Fruit fly (Drosophila melanogaster) whole organism, embryonic: ENCODE results near the gene mthl9.
A peak's percentile ranks its signal among the peaks of the same experiment; 100 is the strongest.

ENCODE experiments used
- Asciz ChIP-seq: fragments of 200-800 bp; sonication (Bioruptor generic); optimal IDR thresholded peaks from 2 replicates; lab custom pipeline; 2017; ENCODE audit warnings: missing biosample characterization, mild to moderate bottlenecking, missing genetic modification characterization, missing genetic modification reagents
- CG10543 ChIP-seq: fragments of 200-800 bp; sonication (Bioruptor generic); optimal IDR thresholded peaks from 3 replicates; lab custom pipeline; 2017; ENCODE audit warnings: missing biosample characterization, mild to moderate bottlenecking, missing genetic modification characterization, moderate library complexity
- CG11247 ChIP-seq: fragments of 200-800 bp; sonication (Bioruptor generic); IDR thresholded peaks from 2 replicates; pipeline ENCODE4 v1.3.6; 2022; ENCODE audit warnings: missing biosample characterization, missing genetic modification characterization
- CG15011 ChIP-seq: fragments of 200-800 bp; sonication (Bioruptor generic); optimal IDR thresholded peaks from 3 replicates; lab custom pipeline; 2018; ENCODE audit warnings: missing biosample characterization, mild to moderate bottlenecking, missing genetic modification characterization
- CG1647 ChIP-seq: fragments of 200-800 bp; sonication (Bioruptor generic); optimal IDR thresholded peaks from 3 replicates; lab custom pipeline; 2016; ENCODE audit warnings: missing biosample characterization, missing genetic modification characterization
- CG16863 ChIP-seq: fragments of 200-800 bp; sonication (Bioruptor generic); optimal IDR thresholded peaks from 3 replicates; lab custom pipeline; 2016; ENCODE audit warnings: missing biosample characterization, missing genetic modification characterization
- CG17361 ChIP-seq: fragments of 200-800 bp; sonication (Bioruptor generic); IDR thresholded peaks from 3 replicates; pipeline ENCODE4 v1.3.6; 2022; ENCODE audit warnings: missing biosample characterization, missing genetic modification characterization
- CG17829 ChIP-seq: fragments of 200-800 bp; optimal IDR thresholded peaks from 2 replicates; lab custom pipeline; 2019; ENCODE audit warnings: missing biosample characterization, mild to moderate bottlenecking, missing genetic modification characterization, moderate library complexity
- CG2199 ChIP-seq: fragments of 200-800 bp; sonication (Bioruptor generic); IDR thresholded peaks from 3 replicates; pipeline ENCODE4 v1.3.6; 2022; ENCODE audit warnings: missing biosample characterization, missing genetic modification characterization
- CG31441 ChIP-seq: fragments of 200-800 bp; sonication (Bioruptor generic); IDR thresholded peaks from 2 replicates; pipeline ENCODE4 v1.3.6; 2022; ENCODE audit warnings: missing biosample characterization, missing genetic modification characterization
- CG33557 ChIP-seq: fragments of 200-800 bp; sonication (Bioruptor generic); optimal IDR thresholded peaks from 2 replicates; lab custom pipeline; 2019; ENCODE audit warnings: missing biosample characterization, mild to moderate bottlenecking, missing genetic modification characterization, moderate library complexity
- CG3407 ChIP-seq: fragments of 200-800 bp; sonication (Bioruptor generic); optimal IDR thresholded peaks from 2 replicates; lab custom pipeline; 2018; ENCODE audit warnings: missing biosample characterization, mild to moderate bottlenecking, missing genetic modification characterization
- CG34422 ChIP-seq: fragments of 200-800 bp; sonication (Bioruptor generic); IDR thresholded peaks from 3 replicates; pipeline ENCODE4 v1.3.6; 2022; ENCODE audit warnings: missing biosample characterization, missing genetic modification characterization
- Deaf1 ChIP-seq: fragments of 200-800 bp; optimal IDR thresholded peaks from 3 replicates; lab custom pipeline; 2019; ENCODE audit warnings: missing biosample characterization, mild to moderate bottlenecking, missing genetic modification characterization, moderate library complexity
- Dip2 ChIP-seq: fragments of 200-800 bp; sonication (Bioruptor generic); IDR thresholded peaks from 2 replicates; pipeline ENCODE4 v1.3.6; 2022; ENCODE audit warnings: missing biosample characterization, missing genetic modification characterization
- Elba2 ChIP-seq: fragments of 200-800 bp; sonication (Bioruptor generic); optimal IDR thresholded peaks from 3 replicates; lab custom pipeline; 2016; ENCODE audit warnings: missing biosample characterization, missing genetic modification characterization
- Ets65A ChIP-seq: fragments of 200-800 bp; sonication (Bioruptor generic); peaks from one replicate; lab custom pipeline; 2016; ENCODE audit warnings: missing biosample characterization, missing genetic modification characterization
- GATAe ChIP-seq: fragments of 200-800 bp; sonication (Bioruptor generic); conservative IDR thresholded peaks from 2 replicates; pipeline ENCODE4 v1.3.6; 2022; ENCODE audit warnings: missing biosample characterization, missing genetic modification characterization
- HHEX ChIP-seq: fragments of 200-800 bp; sonication (Bioruptor generic); optimal IDR thresholded peaks from 3 replicates; lab custom pipeline; 2017; ENCODE audit warnings: missing biosample characterization, mild to moderate bottlenecking, missing genetic modification characterization, missing genetic modification reagents
- Lpt ChIP-seq: fragments of >200 bp; optimal IDR thresholded peaks from 2 replicates; lab custom pipeline; 2018; ENCODE audit warnings: missing biosample characterization, missing genetic modification characterization
- Med ChIP-seq: fragments of 200-800 bp; sonication (Bioruptor generic); peaks from one replicate; lab custom pipeline; 2016; ENCODE audit warnings: missing biosample characterization, missing genetic modification characterization, mild to moderate bottlenecking, inconsistent platforms, moderate library complexity
- Poxn ChIP-seq: fragments of 200-800 bp; sonication (Bioruptor generic); IDR thresholded peaks from 2 replicates; pipeline ENCODE4 v1.3.6; 2022; ENCODE audit warnings: missing biosample characterization, missing genetic modification characterization
- Rx ChIP-seq: fragments of 200-800 bp; sonication (Bioruptor generic); IDR thresholded peaks from 2 replicates; pipeline ENCODE4 v1.3.6; 2022; ENCODE audit warnings: missing biosample characterization, missing genetic modification characterization
- Sin3A ChIP-seq: fragments of >200 bp; optimal IDR thresholded peaks from 2 replicates; lab custom pipeline; 2018
- Spps ChIP-seq: fragments of 200-800 bp; sonication (Bioruptor generic); optimal IDR thresholded peaks from 2 replicates; lab custom pipeline; 2018; ENCODE audit warnings: missing biosample characterization, mild to moderate bottlenecking, missing genetic modification characterization
- Stat92E ChIP-seq, 3 experiments: fragments of >200 bp in 2 of 3; fragments of 200-800 bp in 1 of 3; sonication (Bioruptor generic) in 1 of 3; optimal IDR thresholded peaks; 2 replicates each; lab custom pipeline; 2017 to 2019; ENCODE audit warnings: missing biosample characterization in 3 of 3, missing genetic modification characterization in 3 of 3, mild to moderate bottlenecking in 1 of 3, moderate library complexity in 1 of 3
- TFAM ChIP-seq: fragments of 200-800 bp; sonication (Bioruptor generic); optimal IDR thresholded peaks from 2 replicates; lab custom pipeline; 2017; ENCODE audit warnings: missing biosample characterization, missing genetic modification characterization, inconsistent platforms
- aop ChIP-seq: fragments of 200-800 bp; sonication (Bioruptor generic); IDR thresholded peaks from 2 replicates; pipeline ENCODE4 v1.3.6; 2022; ENCODE audit warnings: missing biosample characterization, missing genetic modification characterization
- dati ChIP-seq: fragments of 200-800 bp; sonication (Bioruptor generic); IDR thresholded peaks from 2 replicates; pipeline ENCODE4 v1.3.6; 2022; ENCODE audit warnings: missing biosample characterization, missing genetic modification characterization
- disco-r ChIP-seq: fragments of 200-800 bp; sonication (Bioruptor generic); optimal IDR thresholded peaks from 2 replicates; lab custom pipeline; 2016; ENCODE audit warnings: missing biosample characterization, missing genetic modification characterization
- fd96Cb ChIP-seq: fragments of 200-800 bp; sonication (Bioruptor generic); optimal IDR thresholded peaks from 2 replicates; lab custom pipeline; 2018; ENCODE audit warnings: missing biosample characterization, mild to moderate bottlenecking, missing genetic modification characterization, moderate library complexity
- gsb ChIP-seq: fragments of 200-800 bp; sonication (Bioruptor generic); IDR thresholded peaks from 2 replicates; pipeline ENCODE4 v1.3.6; 2022; ENCODE audit warnings: missing biosample characterization, missing genetic modification characterization
- mam ChIP-seq: fragments of 200-800 bp; sonication (Bioruptor generic); optimal IDR thresholded peaks from 3 replicates; lab custom pipeline; 2016; ENCODE audit warnings: missing biosample characterization, missing genetic modification characterization
- odd ChIP-seq: fragments of 200-800 bp; sonication (Bioruptor generic); optimal IDR thresholded peaks from 2 replicates; lab custom pipeline; 2017; ENCODE audit warnings: missing biosample characterization, mild to moderate bottlenecking, missing genetic modification characterization
- pzg ChIP-seq: fragments of 200-800 bp; sonication (Bioruptor generic); optimal IDR thresholded peaks from 3 replicates; lab custom pipeline; 2018; ENCODE audit warnings: missing biosample characterization, mild to moderate bottlenecking, missing genetic modification characterization, moderate library complexity
- sens ChIP-seq: fragments of 200-800 bp; sonication (Bioruptor generic); peaks from one replicate; lab custom pipeline; 2016; ENCODE audit warnings: missing biosample characterization, missing genetic modification characterization
- ssp ChIP-seq: fragments of 200-800 bp; sonication (Bioruptor generic); IDR thresholded peaks from 2 replicates; pipeline ENCODE4 v1.3.6; 2022; ENCODE audit warnings: missing biosample characterization, missing genetic modification characterization
- tin ChIP-seq: fragments of 200-800 bp; sonication (Bioruptor generic); optimal IDR thresholded peaks from 3 replicates; lab custom pipeline; 2016; ENCODE audit warnings: missing biosample characterization, missing genetic modification characterization
- wor ChIP-seq: fragments of 200-800 bp; sonication (Bioruptor generic); IDR thresholded peaks from 2 replicates; pipeline ENCODE4 v1.3.6; 2022; ENCODE audit warnings: missing biosample characterization, missing genetic modification characterization

The mthl9 gene

DNA sequence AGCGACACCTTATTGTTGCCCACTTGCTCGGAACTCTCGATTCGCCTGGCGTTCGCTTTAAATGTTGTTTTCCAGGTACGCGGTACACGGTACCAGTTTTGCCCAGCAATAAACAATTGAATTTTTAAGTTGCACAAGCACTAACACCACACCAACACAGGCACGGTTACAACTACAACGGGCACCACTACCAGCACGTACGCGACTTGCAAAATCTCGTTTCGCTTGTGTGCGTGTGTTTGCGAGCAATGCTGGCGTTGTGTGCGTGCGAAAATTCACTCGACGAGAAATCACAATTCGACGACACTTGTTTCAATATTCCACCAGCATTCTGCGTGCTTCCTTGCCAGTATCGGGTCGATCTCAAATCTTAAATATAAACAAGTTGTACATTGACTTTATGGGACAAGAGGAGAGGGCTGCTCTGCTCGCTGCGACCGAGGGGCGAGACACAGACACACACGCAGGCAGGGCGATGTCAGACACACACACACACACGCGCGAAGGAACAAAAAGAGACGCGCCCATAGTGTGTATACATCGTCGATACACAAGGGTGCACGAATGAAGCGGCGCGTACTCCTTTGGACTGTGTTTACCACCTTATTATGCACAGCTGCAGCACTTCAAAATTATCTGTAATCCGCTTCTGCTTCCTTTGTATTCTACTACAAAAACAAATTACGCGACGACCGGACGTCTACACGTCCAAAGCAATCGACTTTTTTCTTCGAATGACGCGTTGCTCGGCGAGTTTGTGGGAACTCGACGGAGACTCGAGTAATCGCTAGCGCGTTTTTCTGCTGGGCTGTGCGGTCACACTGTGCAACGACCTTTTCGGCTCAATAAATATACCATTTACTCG, 12.7 kb downstream of the mthl9 start, which contains the start of gene fwd (continued):
- TF ChIP-seq CG11247 (no peak), CG33557 (GFP tag; lab: Kevin White, UChicago) (peak; percentile 54), Spps (tag; lab: Kevin White, UChicago) (peak; percentile 3), CG1647 (GFP tag; lab: Kevin White, UChicago) (no peak), fd96Cb (tag; lab: Kevin White, UChicago) (no peak), CG34422 (GFP tag; lab: Robert Waterston, UW) (peak; percentile 72; the same call in 1 of the 3 replicates), ssp (peak; percentile 15; the same call in 1 of the 2 replicates), HHEX (GFP tag; lab: Kevin White, UChicago) (peak; percentile 26), odd (GFP tag; lab: Kevin White, UChicago) (peak; percentile 48), Med (GFP tag; lab: Kevin White, UChicago) (peak; percentile 84), CG16863 (GFP tag; lab: Kevin White, UChicago) (no peak), mam (peak; percentile 14), disco-r (no peak), dati (GFP tag; lab: Robert Waterston, UW) (no peak), gsb (GFP tag; lab: Robert Waterston, UW) (no peak), tin (GFP tag; lab: Kevin White, UChicago) (no peak), Elba2 (no peak), Asciz (GFP tag; lab: Kevin White, UChicago) (no peak), CG15011 (GFP tag; lab: Kevin White, UChicago) (no peak), Lpt (no peak), aop (GFP tag; lab: Robert Waterston, UW) (0 out of 2 replicates have a peak, but pooled peaks have one; percentile 4)

DNA sequence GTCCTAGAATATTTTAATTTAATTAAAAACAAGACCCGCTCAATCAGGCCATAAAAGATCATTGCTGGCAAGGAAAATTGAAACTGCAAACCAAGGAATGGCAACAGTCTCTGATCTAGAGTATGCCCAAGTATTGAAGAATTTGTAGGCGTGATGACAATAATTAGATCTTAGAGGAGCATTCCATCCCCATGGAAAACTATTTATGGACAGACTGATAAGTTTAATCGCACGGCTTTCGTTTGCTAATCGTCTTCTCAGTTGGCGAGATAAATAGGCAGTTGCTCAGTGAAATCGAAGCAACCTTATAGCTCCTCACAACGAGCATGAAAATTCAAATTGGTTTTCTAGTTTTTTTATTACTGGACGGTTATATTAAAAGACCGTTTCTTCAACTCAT, 15.3 kb downstream of the mthl9 start, which contains the start of gene ddbt:
Gene ddbt (plus strand): TSS at position 301 of the 400 bp plus-strand sequence.
- TF ChIP-seq TFAM (GFP tag; lab: Kevin White, UChicago) = no peak
- TF ChIP-seq CG3407 = no peak
- no peak for TF ChIP-seq CG17829 (tag; lab: Kevin White, UChicago)
- no peak for TF ChIP-seq Deaf1 (tag; lab: Kevin White, UChicago)
- no peak for TF ChIP-seq CG17361 (GFP tag; lab: Robert Waterston, UW)
- TF ChIP-seq Stat92E (GFP tag; optimal IDR thresholded peaks at IDR 0.05; lab: Kevin White, UChicago) = no peak
- no peak for TF ChIP-seq wor
- TF ChIP-seq Poxn (GFP tag; lab: Robert Waterston, UW) = no peak
- TF ChIP-seq CG31441 (GFP tag; lab: Robert Waterston, UW) = no peak
- TF ChIP-seq Dip2 (GFP tag; lab: Robert Waterston, UW) = no peak
- TF ChIP-seq pzg = no peak
- TF ChIP-seq CG2199 = no peak
- no peak for TF ChIP-seq Rx (GFP tag; lab: Robert Waterston, UW)

DNA sequence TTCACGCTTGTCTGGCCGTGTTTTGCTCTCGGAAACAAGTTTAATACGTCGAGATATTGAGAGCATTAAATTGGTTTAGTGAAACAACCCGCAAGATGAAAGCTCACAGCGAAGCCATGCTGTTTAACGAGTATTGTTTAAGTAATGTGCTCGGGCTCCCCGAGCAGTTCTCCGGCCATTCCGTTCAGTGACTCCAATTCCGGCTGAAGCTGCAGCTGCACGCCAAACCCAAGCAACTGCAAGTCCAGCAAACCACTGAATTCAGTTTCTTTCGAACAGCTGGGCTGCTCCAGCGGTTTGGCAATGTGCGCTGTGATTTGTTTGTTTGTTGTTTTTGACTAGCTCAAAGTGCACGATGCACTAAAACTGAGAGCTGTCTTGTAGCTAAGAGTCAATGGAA, 17.0 kb downstream of the mthl9 start:
- TF ChIP-seq Ets65A (GFP tag; lab: Kevin White, UChicago) = peak; percentile 78
- peak; percentile 38 for TF ChIP-seq sens (GFP tag; lab: Kevin White, UChicago)
- no peak for TF ChIP-seq GATAe (GFP tag; lab: Robert Waterston, UW)
- no peak for TF ChIP-seq CG10543 (GFP tag; lab: Kevin White, UChicago)
- TF ChIP-seq Sin3A = no peak
